Worm (Caenorhabditis elegans) whole organism, L2 larva: Measurements from ENCODE around the gene Y43F8B.10.

ENCODE experiments used
- ama-1 ChIP-seq: fragments of 150-350 bp; optimal IDR thresholded peaks from 2 replicates; lab custom pipeline; 2018; ENCODE audit warnings: inconsistent platforms
- egl-27 ChIP-seq: sonication (generic microtip); optimal IDR thresholded peaks from 3 replicates; lab custom pipeline; 2017; ENCODE audit warnings: missing biosample characterization, missing genetic modification reagents, missing genetic modification characterization
- elt-3 ChIP-seq: sonication (generic microtip); optimal IDR thresholded peaks from 2 replicates; lab custom pipeline; 2017; ENCODE audit warnings: missing biosample characterization, missing genetic modification characterization
- fos-1 ChIP-seq: fragments of 150-350 bp; optimal IDR thresholded peaks from 2 replicates; lab custom pipeline; 2014; ENCODE audit warnings: missing biosample characterization, missing genetic modification characterization
- lin-13 ChIP-seq: fragments of 150-350 bp; optimal IDR thresholded peaks from 2 replicates; lab custom pipeline; 2014; ENCODE audit warnings: missing biosample characterization, missing genetic modification reagents, missing genetic modification characterization
- mab-5 ChIP-seq: fragments of 150-350 bp; optimal IDR thresholded peaks from 2 replicates; lab custom pipeline; 2014; ENCODE audit warnings: missing biosample characterization, missing genetic modification characterization
- nhr-77 ChIP-seq: fragments of 150-350 bp; optimal IDR thresholded peaks from 2 replicates; lab custom pipeline; 2014; ENCODE audit warnings: missing biosample characterization, missing genetic modification characterization
- zag-1 ChIP-seq: fragments of 150-350 bp; optimal IDR thresholded peaks from 2 replicates; lab custom pipeline; 2014; ENCODE audit warnings: missing biosample characterization, missing genetic modification characterization

DNA sequence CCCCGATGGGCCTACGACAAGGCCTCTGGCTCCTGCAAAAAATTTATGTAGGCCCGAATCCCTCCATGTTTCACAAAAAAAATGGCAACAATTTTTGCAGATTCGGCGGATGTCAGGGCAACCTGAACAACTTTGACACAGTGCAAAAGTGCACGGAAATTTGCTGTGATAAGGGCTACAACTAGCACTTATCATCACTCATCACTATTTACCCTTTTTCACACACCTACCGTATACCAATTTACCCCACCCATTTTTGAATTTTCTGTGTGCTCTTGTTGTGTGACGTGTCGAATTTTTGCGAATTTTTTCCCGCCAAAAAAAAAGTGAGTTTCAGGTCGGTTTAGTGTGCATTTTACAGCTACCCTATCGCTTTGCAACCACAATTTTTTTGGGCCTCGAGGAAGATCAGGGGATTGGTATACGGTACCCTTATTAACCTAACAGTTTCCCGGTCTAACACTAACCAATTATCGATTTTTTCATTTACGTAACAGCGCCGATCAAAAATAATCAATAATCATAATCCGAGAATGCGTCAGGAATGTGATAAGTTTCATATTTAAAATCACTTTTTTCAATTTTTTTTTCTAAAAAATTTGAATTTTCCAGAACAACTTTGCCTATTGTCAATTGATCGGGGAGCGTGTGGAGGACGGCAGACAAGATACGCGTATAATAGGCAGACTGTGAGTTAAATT is 44.4 kb downstream of the Y43F8B.10 start:
- TF ChIP-seq elt-3 (tag; lab: Kevin White, UChicago) (no peak), mab-5 (tag; lab: Kevin White, UChicago) (no peak), nhr-77 (no peak), zag-1 (tag; lab: Kevin White, UChicago) (no peak), fos-1 (tag; lab: Kevin White, UChicago) (no peak), egl-27 (tag; lab: Kevin White, UChicago) (no peak), lin-13 (no peak), ama-1 (lab: Kevin White, UChicago) (no peak)
